Worm (Caenorhabditis elegans) whole organism, L4/young adult: ENCODE results near the gene F49F1.2.
A peak's percentile ranks its signal among the peaks of the same experiment; 100 is the strongest.
"Not testable (repeated sequence)": the region's sequence is repeated elsewhere in the genome, so short reads cannot be mapped to it uniquely, and the experiment has no call there.

Experiments used
- W03F9.2 ChIP-seq: fragments of 150-350 bp; optimal IDR thresholded peaks from 2 replicates; lab custom pipeline; 2014; ENCODE audit warnings: missing biosample characterization, missing genetic modification characterization
- dao-5 ChIP-seq: sonication (generic microtip); optimal IDR thresholded peaks from 2 replicates; lab custom pipeline; 2016; ENCODE audit warnings: missing genotype, missing genetic modification characterization, moderate library complexity, missing compliant biosample characterization
- him-1 ChIP-seq: sonication (generic microtip); optimal IDR thresholded peaks from 2 replicates; lab custom pipeline; 2016; ENCODE audit warnings: missing genotype, missing genetic modification reagents, missing genetic modification characterization, missing compliant biosample characterization

Gene F49F1.2

ce11 chrIV:4093087-4093486 lies 22.7 kb upstream of the F49F1.2 start:
- TF ChIP-seq him-1 (tag; lab: Kevin White, UChicago) (peak; percentile 11), W03F9.2 (tag; lab: Kevin White, UChicago) (no peak), dao-5 (tag; lab: Kevin White, UChicago) (no peak)

DNA sequence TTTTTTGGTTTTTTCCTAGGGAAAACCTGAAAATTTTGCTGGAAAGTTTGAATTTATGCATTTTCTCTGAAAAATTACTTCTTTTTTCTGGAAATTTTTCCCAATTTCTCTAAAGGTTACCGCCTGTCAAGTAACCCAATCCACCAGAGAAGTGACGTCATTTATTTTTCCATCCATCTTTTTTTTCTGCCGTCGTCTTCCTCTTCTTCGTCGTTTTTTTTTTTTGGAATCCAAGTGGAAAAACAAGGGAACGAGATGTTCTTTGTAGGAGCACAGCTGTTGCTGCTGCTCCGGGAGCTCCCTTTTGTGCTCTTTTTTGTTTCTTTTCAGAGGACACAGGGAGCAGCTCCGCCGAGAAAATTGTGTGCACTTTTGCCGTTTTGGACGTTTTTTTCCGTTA lies 21.4 kb upstream of the F49F1.2 start:
- TF ChIP-seq him-1 (tag; lab: Kevin White, UChicago): no peak
- TF ChIP-seq W03F9.2 (tag; lab: Kevin White, UChicago): no peak
- no peak for TF ChIP-seq dao-5 (tag; lab: Kevin White, UChicago)

- TF ChIP-seq W03F9.2 (tag; lab: Kevin White, UChicago) (no peak), him-1 (tag; lab: Kevin White, UChicago) (no peak), dao-5 (tag; lab: Kevin White, UChicago) (no peak)
These were observed 18.8 kb upstream of the F49F1.2 start for ce11 chrIV:4096940-4097339.

- TF ChIP-seq W03F9.2 (tag; lab: Kevin White, UChicago) (no peak), dao-5 (tag; lab: Kevin White, UChicago) (no peak)
These were observed 16.0 kb upstream of the F49F1.2 start for ce11 chrIV:4099773-4100172.

- no peak for TF ChIP-seq him-1 (tag; lab: Kevin White, UChicago)
These were observed 13.0 kb upstream of the F49F1.2 start, which contains the start of gene ubc-1 for ce11 chrIV:4102720-4103119. TSS of gene ubc-1 (plus strand) at chrIV:4103020.

- no peak for TF ChIP-seq W03F9.2 (tag; lab: Kevin White, UChicago)
- TF ChIP-seq dao-5 (tag; lab: Kevin White, UChicago): no peak
- TF ChIP-seq him-1 (tag; lab: Kevin White, UChicago): no peak
These were observed 7.0 kb upstream of the F49F1.2 start, which contains the start of gene C35B1.7 for ce11 chrIV:4108767-4109166. TSS of gene C35B1.7 (plus strand) at chrIV:4109067.

DNA sequence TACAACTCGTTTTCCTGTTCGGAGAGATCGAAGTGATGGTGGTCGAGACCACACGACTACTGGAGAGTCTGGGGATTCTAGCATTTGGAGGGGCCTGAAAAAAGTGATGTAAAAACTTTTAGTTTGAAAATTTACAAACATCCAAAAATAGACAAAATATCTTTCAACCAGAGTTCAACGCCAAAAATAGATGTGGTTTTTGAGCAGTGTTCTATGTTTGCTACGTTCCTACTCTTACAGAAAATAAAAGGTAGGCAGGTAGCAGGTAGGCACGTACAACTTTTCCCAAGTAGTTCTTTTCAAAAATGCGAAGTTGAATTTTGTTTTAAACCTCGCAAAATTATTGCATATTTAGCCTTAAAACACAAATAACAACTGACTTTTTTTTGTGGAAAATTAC lies 3.4 kb upstream of the F49F1.2 start, which contains the start of gene F49F1.14:
Gene F49F1.14 (minus strand): TSS at position 101 of the 400 bp plus-strand sequence.
- TF ChIP-seq dao-5 (tag; lab: Kevin White, UChicago): no peak
- no peak for TF ChIP-seq W03F9.2 (tag; lab: Kevin White, UChicago)
- TF ChIP-seq him-1 (tag; lab: Kevin White, UChicago): no peak

- TF ChIP-seq dao-5 (tag; lab: Kevin White, UChicago) (no peak), W03F9.2 (tag; lab: Kevin White, UChicago) (no peak), him-1 (tag; lab: Kevin White, UChicago) (no peak)
These were observed 1.2 kb upstream of the F49F1.2 start, which contains the start of gene F49F1.15 for ce11 chrIV:4114526-4114925. TSS of gene F49F1.15 (minus strand) at chrIV:4114626.

ce11 chrIV:4117432-4117831 lies 1.7 kb downstream of the F49F1.2 start, which contains the start of gene drd-50:
TSS of gene drd-50 (plus strand) at chrIV:4117732.
- no peak for TF ChIP-seq him-1 (tag; lab: Kevin White, UChicago)
- no peak for TF ChIP-seq dao-5 (tag; lab: Kevin White, UChicago)
- TF ChIP-seq W03F9.2 (tag; lab: Kevin White, UChicago): no peak

ce11 chrIV:4120263-4120662 lies 4.5 kb downstream of the F49F1.2 start, which contains the start of gene F49F1.5:
TSS of gene F49F1.5 (minus strand) at chrIV:4120415.
- TF ChIP-seq dao-5 (tag; lab: Kevin White, UChicago) (no peak), W03F9.2 (tag; lab: Kevin White, UChicago) (no peak), him-1 (tag; lab: Kevin White, UChicago) (no peak)

DNA sequence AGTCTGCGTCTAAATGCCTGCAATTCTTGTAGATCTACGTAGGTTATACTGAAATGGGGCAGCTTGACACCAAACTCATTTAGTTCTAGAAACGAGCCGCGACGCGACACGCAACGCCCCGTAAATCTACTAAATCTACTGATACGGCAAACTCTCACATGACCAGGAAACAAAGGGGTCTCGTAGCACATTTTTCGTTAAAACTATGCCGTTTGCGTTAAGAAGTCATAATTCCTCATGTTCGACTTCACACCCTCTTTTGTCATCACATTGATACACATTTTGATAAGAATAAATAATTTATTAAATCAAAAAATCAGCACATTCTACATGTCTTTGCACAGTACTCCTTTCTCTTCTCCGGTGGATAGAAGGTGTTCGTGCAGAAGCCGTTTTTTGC lies 5.3 kb downstream of the F49F1.2 start:
- TF ChIP-seq dao-5 (tag; lab: Kevin White, UChicago) (no peak), W03F9.2 (tag; lab: Kevin White, UChicago) (no peak), him-1 (tag; lab: Kevin White, UChicago) (no peak)

DNA sequence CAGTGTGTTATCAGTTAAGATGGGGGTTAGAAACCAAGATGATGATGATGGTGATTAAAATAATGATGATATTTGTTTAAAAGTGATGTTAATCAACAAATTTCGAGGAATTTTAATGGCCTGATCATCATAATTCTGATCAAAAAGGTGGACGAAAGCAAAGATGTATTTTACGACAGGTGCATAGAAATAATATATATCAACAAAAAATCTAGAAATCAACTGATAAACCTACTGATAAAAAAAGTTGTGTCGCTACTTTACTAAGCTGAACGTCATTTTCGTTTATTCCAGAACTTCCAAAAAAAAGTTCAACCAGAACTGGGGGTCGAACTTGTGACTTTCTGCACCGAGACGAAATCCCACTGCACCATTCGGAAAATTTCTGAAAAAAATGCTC lies 7.3 kb downstream of the F49F1.2 start, which contains the start of gene mul-1:
Gene mul-1 (minus strand): TSS at position 84 of the 400 bp plus-strand sequence.
- no peak for TF ChIP-seq him-1 (tag; lab: Kevin White, UChicago)
- no peak for TF ChIP-seq W03F9.2 (tag; lab: Kevin White, UChicago)
- no peak for TF ChIP-seq dao-5 (tag; lab: Kevin White, UChicago)

- TF ChIP-seq W03F9.2, him-1, dao-5 (tag; lab: Kevin White, UChicago): not testable (repeated sequence)
These were observed 9.9 kb downstream of the F49F1.2 start, which contains the start of gene F49F1.7 for ce11 chrIV:4125657-4126056. TSS of gene F49F1.7 (minus strand) at chrIV:4125757.

DNA sequence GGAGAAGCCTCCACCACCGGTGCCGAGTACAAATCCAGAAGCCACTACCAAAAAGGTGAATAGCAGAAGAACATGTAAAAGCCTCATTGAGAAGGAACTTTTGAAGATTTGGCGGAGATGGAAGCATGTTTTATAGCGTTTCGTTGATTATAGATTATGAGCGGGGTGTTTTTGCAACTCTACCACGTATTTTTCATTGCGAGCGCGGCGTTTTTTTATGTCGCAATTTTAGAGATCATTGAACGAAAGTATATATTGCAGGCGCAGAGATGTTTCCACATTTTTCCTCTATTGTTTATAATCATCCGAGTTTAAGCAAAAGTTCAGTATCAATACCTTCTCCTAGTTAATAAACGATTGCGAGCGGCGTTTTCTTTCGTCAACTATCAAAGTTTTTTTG lies 20.0 kb downstream of the F49F1.2 start, which contains the start of gene F49F1.17:
Gene F49F1.17 (minus strand): TSS at position 101 of the 400 bp plus-strand sequence.
- no peak for TF ChIP-seq W03F9.2 (tag; lab: Kevin White, UChicago)
- TF ChIP-seq dao-5 (tag; lab: Kevin White, UChicago): no peak
- no peak for TF ChIP-seq him-1 (tag; lab: Kevin White, UChicago)
